Worm (Caenorhabditis elegans) whole organism, midembryonic: ENCODE measurements around the gene Y69H2.3.

Experiments used
- T22C8.4 ChIP-seq: fragments of 200-800 bp; sonication (Bioruptor generic); IDR thresholded peaks from 2 replicates; pipeline ENCODE4 v1.3.6; 2022; ENCODE audit warnings: missing genetic modification characterization, missing compliant biosample characterization
- cog-1 ChIP-seq: sonication (generic microtip); optimal IDR thresholded peaks from 2 replicates; lab custom pipeline; 2016; ENCODE audit warnings: missing genetic modification characterization, missing compliant biosample characterization
- flt-1 ChIP-seq: fragments of 200-800 bp; sonication (Bioruptor generic); IDR thresholded peaks from 2 replicates; pipeline ENCODE4 v1.3.6; 2022; ENCODE audit warnings: missing genetic modification characterization, missing compliant biosample characterization
- ref-1 ChIP-seq: fragments of 200-800 bp; sonication (Bioruptor generic); conservative IDR thresholded peaks from 2 replicates; pipeline ENCODE4 v1.3.6; 2022; ENCODE audit warnings: missing genetic modification reagents, missing genetic modification characterization, missing compliant biosample characterization
- tab-1 ChIP-seq: fragments of 200-800 bp; sonication (Bioruptor generic); IDR thresholded peaks from 2 replicates; pipeline ENCODE4 v1.3.6; 2022; ENCODE audit warnings: missing genetic modification characterization, missing compliant biosample characterization
- ztf-23 ChIP-seq: fragments of 200-800 bp; sonication (Bioruptor generic); IDR thresholded peaks from 2 replicates; pipeline ENCODE4 v1.3.6; 2022; ENCODE audit warnings: missing genetic modification reagents, missing genetic modification characterization, missing compliant biosample characterization
- ztf-29 ChIP-seq: fragments of 200-800 bp; sonication (Bioruptor generic); IDR thresholded peaks from 2 replicates; pipeline ENCODE4 v1.3.6; 2022; ENCODE audit warnings: missing genetic modification reagents, missing genetic modification characterization, missing compliant biosample characterization

ce11 chrV:18639601-18640354 is 24.1 kb downstream of the Y69H2.3 start, which contains the start of gene egas-1:
- peak; percentile 27; the same call in 1 of the 2 replicates for TF ChIP-seq ztf-29
- TF ChIP-seq ref-1 (GFP tag; lab: Robert Waterston, UW): no peak
- TF ChIP-seq cog-1 (tag; lab: Kevin White, UChicago): no peak
- no peak for TF ChIP-seq ztf-23
- no peak for TF ChIP-seq T22C8.4
- no peak for TF ChIP-seq flt-1 (GFP tag; lab: Robert Waterston, UW)
- TF ChIP-seq tab-1 (GFP tag; lab: Robert Waterston, UW): no peak
